Worm (Caenorhabditis elegans): ENCODE data around the gene grl-14.

- TF ChIP-seq flt-1 (GFP tag; IDR thresholded peaks at IDR 0.05) (no peak), ztf-29 (GFP tag; IDR thresholded peaks at IDR 0.05) (no peak), ztf-23 (GFP tag; IDR thresholded peaks at IDR 0.05) (no peak)
Measured at ce11 chrV:20845524-20846208, 20.3 kb downstream of the grl-14 start, which contains the start of the genes F31D4.2 and fkb-6.
